Worm (Caenorhabditis elegans): Measurements from ENCODE around the gene rpc-25.

rpc-25 gene

DNA sequence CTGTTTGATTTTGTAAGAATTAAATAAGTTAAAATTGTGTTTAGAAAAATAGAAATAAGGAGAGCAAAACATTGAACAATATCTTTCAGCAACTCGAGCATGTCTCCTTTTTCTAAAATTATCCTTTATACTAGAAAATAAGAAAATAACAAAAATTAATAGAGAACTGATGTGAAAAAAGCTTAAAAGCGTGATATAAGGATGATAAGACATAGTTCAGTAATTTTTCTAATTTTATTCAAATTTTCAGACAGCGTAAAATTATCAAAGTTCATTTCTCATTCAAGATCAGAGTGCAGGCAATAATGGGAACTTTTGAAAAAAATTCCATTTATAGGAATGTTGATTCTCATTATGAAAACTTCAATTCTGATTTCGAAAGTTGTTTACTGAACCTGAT, 26.9 kb upstream of the rpc-25 start, which contains the start of gene str-182:
TSS of gene str-182 (minus strand) at position 101 of the 400 bp plus-strand sequence.
- TF ChIP-seq ceh-31 (tag; optimal IDR thresholded peaks at IDR 0.05) = no peak
- TF ChIP-seq pha-2 (tag; optimal IDR thresholded peaks at IDR 0.05) = no peak
- no peak for TF ChIP-seq K09A11.1 (tag; optimal IDR thresholded peaks at IDR 0.05; ENCODE audit: insufficient read depth)
- no peak for TF ChIP-seq gmeb-2 (tag; optimal IDR thresholded peaks at IDR 0.05)
- TF ChIP-seq ceh-34 (tag; optimal IDR thresholded peaks at IDR 0.05) = no peak
- no peak for TF ChIP-seq ceh-30 (tag; optimal IDR thresholded peaks at IDR 0.05)
- TF ChIP-seq hlh-6 (tag; optimal IDR thresholded peaks at IDR 0.05) = no peak
- TF ChIP-seq pax-1 (tag; optimal IDR thresholded peaks at IDR 0.05) = no peak
- TF ChIP-seq eyg-1 (tag; optimal IDR thresholded peaks at IDR 0.05) = no peak

DNA sequence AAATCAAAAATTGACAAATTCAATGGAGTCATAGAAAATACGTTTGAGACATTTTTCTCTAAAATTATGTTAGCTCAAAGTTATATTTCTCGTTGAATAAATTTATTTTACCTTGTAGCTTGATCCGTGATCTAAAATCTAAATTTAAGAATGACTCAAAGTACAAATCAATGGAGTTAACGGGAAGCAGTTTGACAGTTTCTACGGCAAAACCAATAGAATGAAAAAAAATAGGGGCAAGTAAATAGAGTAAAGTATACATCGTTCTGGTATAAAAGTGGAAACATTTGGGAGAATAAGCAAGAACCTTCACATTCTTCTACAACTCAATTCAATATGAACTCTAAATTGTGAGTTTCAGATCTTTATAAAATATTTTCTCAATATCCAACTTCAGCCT, 24.5 kb upstream of the rpc-25 start, which contains the start of gene fipr-6:
TSS of gene fipr-6 (plus strand) at position 301 of the 400 bp plus-strand sequence.
- TF ChIP-seq ceh-6 (GFP tag; optimal IDR thresholded peaks at IDR 0.05) (no peak), pha-4 (tag; optimal IDR thresholded peaks at IDR 0.05) (no peak), unc-55 (GFP tag; optimal IDR thresholded peaks at IDR 0.05) (no peak), sox-4 (tag; optimal IDR thresholded peaks at IDR 0.05) (no peak), gmeb-2 (tag; optimal IDR thresholded peaks at IDR 0.05) (no peak), nhr-11 (tag; optimal IDR thresholded peaks at IDR 0.05) (no peak), hlh-15 (tag; optimal IDR thresholded peaks at IDR 0.05) (no peak)

DNA sequence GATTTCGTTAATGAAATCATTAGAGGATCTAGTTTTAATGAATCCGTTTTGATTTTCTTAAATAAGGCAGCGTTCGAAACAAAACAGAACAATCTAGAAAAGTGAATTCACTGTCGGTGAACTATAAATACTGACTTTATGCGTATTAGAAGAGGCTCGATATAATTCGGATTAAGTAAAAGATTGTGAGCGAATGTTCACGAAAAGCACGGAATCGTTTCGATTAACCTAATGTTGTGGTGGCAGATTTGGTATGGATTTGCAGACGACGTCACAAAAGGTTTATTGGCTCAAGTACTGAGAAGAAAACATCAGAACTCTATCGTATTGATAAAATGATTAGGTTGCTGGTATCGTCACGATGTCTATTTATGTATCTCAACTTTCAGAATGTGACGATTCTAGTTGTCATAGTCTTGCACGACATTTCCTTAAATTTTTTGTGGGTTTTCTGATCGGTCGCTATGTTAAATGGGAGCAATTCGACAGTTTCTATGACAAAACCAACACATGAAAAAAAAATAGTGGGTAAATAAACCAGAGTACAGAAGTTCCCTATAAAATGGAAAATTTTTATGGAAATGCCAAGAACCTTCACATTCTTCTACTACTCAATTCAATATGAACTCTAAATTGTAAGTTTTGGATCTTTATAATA, 22.9 kb upstream of the rpc-25 start, which contains the start of the genes pyt-1 and fipr-7:
TSS of gene pyt-1 (minus strand) at position 101 of the 658 bp plus-strand sequence.
TSS of gene fipr-7 (plus strand) at position 608 of the 658 bp plus-strand sequence.
- TF ChIP-seq unc-42 (tag; optimal IDR thresholded peaks at IDR 0.05) = no peak

- TF ChIP-seq mec-3 (tag; optimal IDR thresholded peaks at IDR 0.05; ENCODE audit: borderline replicate concordance) (no peak), K02D7.2 (tag; optimal IDR thresholded peaks at IDR 0.05) (no peak), F13H6.1 (tag; optimal IDR thresholded peaks at IDR 0.05) (no peak), T23F11.4 (GFP tag; optimal IDR thresholded peaks at IDR 0.05) (no peak), nhr-232 (tag; optimal IDR thresholded peaks at IDR 0.05) (no peak), unc-3 (GFP tag; conservative IDR thresholded peaks at IDR 0.05) (no peak), unc-3 (tag; optimal IDR thresholded peaks at IDR 0.05) (no peak), dmd-4 (tag; optimal IDR thresholded peaks at IDR 0.05; ENCODE audit: borderline replicate concordance) (no peak), pqm-1 (tag; optimal IDR thresholded peaks at IDR 0.05) (no peak), elt-2 (tag; optimal IDR thresholded peaks at IDR 0.05) (no peak), ceh-14 (tag; optimal IDR thresholded peaks at IDR 0.05) (no peak)
Observed at ce11 chrV:10228360-10228759, 22.0 kb upstream of the rpc-25 start, which contains the start of gene fipr-4. fipr-4 (minus strand) TSS chrV:10228460.

ce11 chrV:10227333-10227732, 20.9 kb upstream of the rpc-25 start, which contains the start of gene ttr-19:
ttr-19 (minus strand) TSS chrV:10227433.
- no peak for TF ChIP-seq ceh-9 (tag; optimal IDR thresholded peaks at IDR 0.05)
- no peak for TF ChIP-seq ceh-45 (GFP tag; IDR thresholded peaks at IDR 0.05)
- TF ChIP-seq nhr-232 (tag; optimal IDR thresholded peaks at IDR 0.05) = no peak
- TF ChIP-seq ama-1 (optimal IDR thresholded peaks at IDR 0.05) = no peak
- TF ChIP-seq ceh-18 (tag; optimal IDR thresholded peaks at IDR 0.05) = no peak
- TF ChIP-seq zip-5 (tag; optimal IDR thresholded peaks at IDR 0.05) = no peak
- no peak for TF ChIP-seq hlh-30 (tag; optimal IDR thresholded peaks at IDR 0.05; ENCODE audit: insufficient read depth)
- no peak for TF ChIP-seq K02D7.2 (tag; optimal IDR thresholded peaks at IDR 0.05)
- no peak for TF ChIP-seq ceh-30 (tag; optimal IDR thresholded peaks at IDR 0.05)
- no peak for TF ChIP-seq unc-3 (GFP tag; conservative IDR thresholded peaks at IDR 0.05)
- no peak for TF ChIP-seq unc-3 (tag; optimal IDR thresholded peaks at IDR 0.05)
- no peak for TF ChIP-seq sdc-2 (tag; optimal IDR thresholded peaks at IDR 0.05)
- no peak for TF ChIP-seq C38D4.7 (GFP tag; optimal IDR thresholded peaks at IDR 0.05)
- no peak for TF ChIP-seq hlh-13 (GFP tag; optimal IDR thresholded peaks at IDR 0.05)
- no peak for TF ChIP-seq unc-86 (tag; optimal IDR thresholded peaks at IDR 0.05)
- no peak for TF ChIP-seq elt-4 (tag; optimal IDR thresholded peaks at IDR 0.05)
- TF ChIP-seq tbx-2 (tag; optimal IDR thresholded peaks at IDR 0.05) = no peak
- TF ChIP-seq fkh-10 (GFP tag; optimal IDR thresholded peaks at IDR 0.05) = no peak
- TF ChIP-seq ceh-14 (tag; optimal IDR thresholded peaks at IDR 0.05) = no peak
